Fruit fly (Drosophila melanogaster): ENCODE data around the gene Ugt36A1.
A peak's percentile ranks its signal among the peaks of the same experiment; 100 is the strongest.

Ugt36A1 gene

DNA sequence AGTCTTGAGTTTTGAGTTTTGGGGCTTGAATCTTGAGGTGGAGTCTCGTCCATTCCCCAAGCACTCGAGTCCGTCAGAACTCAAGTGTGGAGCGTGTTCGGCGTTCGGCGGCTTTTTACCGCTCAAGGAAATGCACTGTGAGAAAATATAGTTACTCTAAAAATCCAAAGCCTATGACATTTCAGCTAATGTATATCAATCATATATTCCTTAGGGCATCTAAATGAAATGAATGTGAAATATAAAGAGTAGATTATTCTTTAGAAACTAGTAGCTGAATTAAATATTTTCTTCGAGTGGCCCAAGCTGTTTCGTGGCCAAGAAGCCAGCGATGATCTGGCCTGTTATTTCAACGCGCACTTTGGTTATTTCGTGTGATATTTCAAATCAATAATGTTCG lies 31.6 kb upstream of the Ugt36A1 start (continued):
- TF ChIP-seq seq (GFP tag; IDR thresholded peaks at IDR 0.05) = peak; percentile 12; the same call in 1 of the 2 replicates
- peak; percentile 35 for TF ChIP-seq CG10209 (GFP tag; optimal IDR thresholded peaks at IDR 0.05)
- no peak for TF ChIP-seq fd64A (GFP tag; optimal IDR thresholded peaks at IDR 0.05)
- no peak for TF ChIP-seq CG4617 (GFP tag; optimal IDR thresholded peaks at IDR 0.05; ENCODE audit: borderline replicate concordance)
- peak; percentile 30; the same call in 1 of the 2 replicates for TF ChIP-seq HLH3B (GFP tag; IDR thresholded peaks at IDR 0.05)
- TF ChIP-seq az2 (GFP tag; optimal IDR thresholded peaks at IDR 0.05) = peak; percentile 38
- peak; percentile 39 for TF ChIP-seq D19A (tag; optimal IDR thresholded peaks at IDR 0.05)
- TF ChIP-seq sc (optimal IDR thresholded peaks at IDR 0.05) = no peak
- TF ChIP-seq sc (GFP tag; optimal IDR thresholded peaks at IDR 0.05) = no peak
- no peak for TF ChIP-seq mld (GFP tag; IDR thresholded peaks at IDR 0.05; ENCODE audit: partially characterized antibody)
- 0 out of 2 replicates have a peak, but pooled peaks have one; percentile 12 for TF ChIP-seq CG4730 (GFP tag; IDR thresholded peaks at IDR 0.05)
- TF ChIP-seq CG3995 (GFP tag; optimal IDR thresholded peaks at IDR 0.05) = no peak
- TF ChIP-seq CG17385 (GFP tag; optimal IDR thresholded peaks at IDR 0.05) = peak; percentile 28
- peak; percentile 43 for TF ChIP-seq trem (tag; optimal IDR thresholded peaks at IDR 0.05)
- TF ChIP-seq lov (optimal IDR thresholded peaks at IDR 0.05) = no peak
- no peak for TF ChIP-seq lov (GFP tag; IDR thresholded peaks at IDR 0.05)
- no peak for TF ChIP-seq sug (tag; optimal IDR thresholded peaks at IDR 0.05)
- TF ChIP-seq CG12942 (GFP tag; optimal IDR thresholded peaks at IDR 0.05) = no peak
- TF ChIP-seq CG12219 (GFP tag; optimal IDR thresholded peaks at IDR 0.05) = no peak
- TF ChIP-seq mam (GFP tag; optimal IDR thresholded peaks at IDR 0.05) = no peak
- TF ChIP-seq CG3163 (GFP tag; optimal IDR thresholded peaks at IDR 0.05) = no peak
- TF ChIP-seq br (optimal IDR thresholded peaks at IDR 0.05) = no peak

- peak; percentile 52; the same call in 1 of the 2 replicates for TF ChIP-seq CG11247 (GFP tag; IDR thresholded peaks at IDR 0.05)
- TF ChIP-seq gce (GFP tag; IDR thresholded peaks at IDR 0.05) = peak; percentile 86
- TF ChIP-seq CG42726 (GFP tag; IDR thresholded peaks at IDR 0.05; ENCODE audit: partially characterized antibody) = no peak
- TF ChIP-seq zen2 (GFP tag; IDR thresholded peaks at IDR 0.05; ENCODE audit: partially characterized antibody) = no peak
- no peak for TF ChIP-seq CG1792 (GFP tag; optimal IDR thresholded peaks at IDR 0.05)
- peak; percentile 9 for TF ChIP-seq CG17802 (tag; optimal IDR thresholded peaks at IDR 0.05)
- TF ChIP-seq CG18011 (GFP tag; optimal IDR thresholded peaks at IDR 0.05) = no peak
- no peak for TF ChIP-seq CG2120 (GFP tag; optimal IDR thresholded peaks at IDR 0.05)
- peak; percentile 50 for TF ChIP-seq klu (GFP tag; IDR thresholded peaks at IDR 0.05)
- TF ChIP-seq zfh1 (GFP tag; IDR thresholded peaks at IDR 0.05) = peak; percentile 93
- peak; percentile 73 for TF ChIP-seq sisA (GFP tag; IDR thresholded peaks at IDR 0.05)
- TF ChIP-seq Taf1 (GFP tag; IDR thresholded peaks at IDR 0.05) = no peak
- TF ChIP-seq ems (GFP tag; optimal IDR thresholded peaks at IDR 0.05) = no peak
- peak; percentile 31 for TF ChIP-seq CG10147 (GFP tag; optimal IDR thresholded peaks at IDR 0.05)
- peak; percentile 64 for TF ChIP-seq HHEX (GFP tag; optimal IDR thresholded peaks at IDR 0.05)
- TF ChIP-seq amos (GFP tag; IDR thresholded peaks at IDR 0.05; ENCODE audit: partially characterized antibody) = no peak
- no peak for TF ChIP-seq Antp (GFP tag; optimal IDR thresholded peaks at IDR 0.05)
- TF ChIP-seq rib (GFP tag; IDR thresholded peaks at IDR 0.05) = no peak
- TF ChIP-seq br (optimal IDR thresholded peaks at IDR 0.05) = no peak
- peak; percentile 75 for TF ChIP-seq Ada2b (GFP tag; IDR thresholded peaks at IDR 0.05)
- TF ChIP-seq sr (GFP tag; IDR thresholded peaks at IDR 0.05) = 0 out of 3 replicates have a peak, but pooled peaks have one; percentile 2
- TF ChIP-seq CG7357 (GFP tag; IDR thresholded peaks at IDR 0.05) = peak; percentile 71; the same call in 2 of the 3 replicates
- no peak for TF ChIP-seq da (GFP tag; optimal IDR thresholded peaks at IDR 0.05)
- TF ChIP-seq eyg (GFP tag; optimal IDR thresholded peaks at IDR 0.05) = no peak
- peak; percentile 54; the same call in 1 of the 2 replicates for TF ChIP-seq E2f2 (GFP tag; IDR thresholded peaks at IDR 0.05)
- TF ChIP-seq knrl (GFP tag; IDR thresholded peaks at IDR 0.05; ENCODE audit: partially characterized antibody) = no peak
- TF ChIP-seq ham (GFP tag; IDR thresholded peaks at IDR 0.05) = no peak
- no peak for TF ChIP-seq Neu2 (GFP tag; optimal IDR thresholded peaks at IDR 0.05; ENCODE audit: borderline replicate concordance)
- no peak for TF ChIP-seq CG4617 (GFP tag; optimal IDR thresholded peaks at IDR 0.05; ENCODE audit: borderline replicate concordance)
- TF ChIP-seq CG2199 (GFP tag; IDR thresholded peaks at IDR 0.05) = peak; percentile 59; the same call in 1 of the 3 replicates
- no peak for TF ChIP-seq fru (optimal IDR thresholded peaks at IDR 0.05)
Observed at dm6 chr2L:3587907-3588733, 30.8 kb upstream of the Ugt36A1 start.
